Worm (Caenorhabditis elegans) whole organism, L3 larva: ENCODE measurements around the gene mpz-3.

Experiments used
- R02D3.7 ChIP-seq: fragments of 150-350 bp; optimal IDR thresholded peaks from 2 replicates; lab custom pipeline; 2014; ENCODE audit warnings: missing biosample characterization, missing genetic modification characterization
- ZK546.5 ChIP-seq: sonication (generic microtip); optimal IDR thresholded peaks from 2 replicates; lab custom pipeline; 2017; ENCODE audit warnings: missing biosample characterization, missing genetic modification characterization
- aly-2 ChIP-seq: fragments of 150-350 bp; optimal IDR thresholded peaks from 2 replicates; lab custom pipeline; 2014; ENCODE audit warnings: missing biosample characterization, missing genetic modification characterization
- ceh-16 ChIP-seq: sonication (generic microtip); optimal IDR thresholded peaks from 2 replicates; lab custom pipeline; 2017; ENCODE audit warnings: missing biosample characterization, missing genetic modification characterization
- ceh-28 ChIP-seq: fragments of 150-350 bp; optimal IDR thresholded peaks from 2 replicates; lab custom pipeline; 2014; ENCODE audit warnings: missing biosample characterization, missing genetic modification reagents, missing genetic modification characterization
- ceh-82 ChIP-seq: fragments of 150-350 bp; optimal IDR thresholded peaks from 2 replicates; lab custom pipeline; 2014; ENCODE audit warnings: missing biosample characterization, missing genetic modification characterization
- ceh-9 ChIP-seq: sonication (generic microtip); optimal IDR thresholded peaks from 2 replicates; lab custom pipeline; 2018; ENCODE audit warnings: missing biosample characterization, missing genetic modification characterization
- daf-12 ChIP-seq: fragments of 150-350 bp; optimal IDR thresholded peaks from 2 replicates; lab custom pipeline; 2014; ENCODE audit warnings: missing biosample characterization, missing genetic modification reagents, missing genetic modification characterization
- egl-27 ChIP-seq: sonication (generic microtip); optimal IDR thresholded peaks from 4 replicates; lab custom pipeline; 2017; ENCODE audit warnings: missing biosample characterization, missing genetic modification reagents, missing genetic modification characterization
- egl-5 ChIP-seq: fragments of 150-350 bp; optimal IDR thresholded peaks from 2 replicates; lab custom pipeline; 2017; ENCODE audit warnings: missing biosample characterization, missing genetic modification reagents, missing genetic modification characterization, inconsistent platforms
- elt-2 ChIP-seq: sonication (generic microtip); optimal IDR thresholded peaks from 2 replicates; lab custom pipeline; 2016; ENCODE audit warnings: missing genetic modification reagents, mild to moderate bottlenecking, missing genetic modification characterization, missing compliant biosample characterization
- elt-3 ChIP-seq, 3 experiments: fragments of 150-350 bp in 1 of 3; sonication (generic microtip) in 2 of 3; optimal IDR thresholded peaks; 2 replicates in 2 of 3; 4 replicates in 1 of 3; lab custom pipeline; 2014 to 2017; ENCODE audit warnings: missing biosample characterization in 3 of 3, missing genetic modification characterization in 3 of 3
- eor-1 ChIP-seq, 2 experiments: fragments of 150-350 bp; optimal IDR thresholded peaks; 2 replicates each; lab custom pipeline; 2014 to 2018; ENCODE audit warnings: missing biosample characterization in 2 of 2, missing genetic modification characterization in 2 of 2
- fkh-10 ChIP-seq: sonication (generic microtip); optimal IDR thresholded peaks from 2 replicates; lab custom pipeline; 2017; ENCODE audit warnings: missing biosample characterization, missing genetic modification reagents, missing genetic modification characterization
- fos-1 ChIP-seq: fragments of 150-350 bp; optimal IDR thresholded peaks from 2 replicates; lab custom pipeline; 2014; ENCODE audit warnings: missing biosample characterization, missing genetic modification characterization
- hmg-11 ChIP-seq: sonication (generic microtip); optimal IDR thresholded peaks from 2 replicates; lab custom pipeline; 2016; ENCODE audit warnings: missing genetic modification characterization, missing compliant biosample characterization
- jun-1 ChIP-seq: fragments of 150-350 bp; optimal IDR thresholded peaks from 2 replicates; lab custom pipeline; 2014; ENCODE audit warnings: missing biosample characterization, missing genetic modification reagents, missing genetic modification characterization
- lin-15B ChIP-seq: fragments of 150-350 bp; optimal IDR thresholded peaks from 2 replicates; lab custom pipeline; 2014; ENCODE audit warnings: missing biosample characterization, missing genetic modification characterization
- lin-39 ChIP-seq: fragments of 150-350 bp; optimal IDR thresholded peaks from 2 replicates; lab custom pipeline; 2018; ENCODE audit warnings: missing biosample characterization, missing genetic modification reagents, missing genetic modification characterization
- lsy-12 ChIP-seq: sonication (generic microtip); optimal IDR thresholded peaks from 2 replicates; lab custom pipeline; 2016; ENCODE audit warnings: mild to moderate bottlenecking, missing genetic modification characterization, missing compliant biosample characterization
- mdl-1 ChIP-seq: fragments of 150-350 bp; optimal IDR thresholded peaks from 2 replicates; lab custom pipeline; 2014; ENCODE audit warnings: missing biosample characterization, missing genetic modification characterization
- nfya-1 ChIP-seq: sonication (generic microtip); optimal IDR thresholded peaks from 2 replicates; lab custom pipeline; 2017; ENCODE audit warnings: missing genetic modification characterization, mild to moderate bottlenecking, missing compliant biosample characterization, antibody characterized with exemption, moderate library complexity; ENCODE audit not compliant: insufficient read depth
- nhr-11 ChIP-seq: fragments of 150-350 bp; optimal IDR thresholded peaks from 2 replicates; lab custom pipeline; 2014; ENCODE audit warnings: missing biosample characterization, missing genetic modification characterization
- nhr-12 ChIP-seq: fragments of 150-350 bp; optimal IDR thresholded peaks from 2 replicates; lab custom pipeline; 2014; ENCODE audit warnings: missing biosample characterization, missing genetic modification characterization
- nhr-23 ChIP-seq: fragments of 150-350 bp; optimal IDR thresholded peaks from 2 replicates; lab custom pipeline; 2014; ENCODE audit warnings: missing biosample characterization, missing genetic modification reagents, missing genetic modification characterization
- nhr-237 ChIP-seq: fragments of 150-350 bp; optimal IDR thresholded peaks from 2 replicates; lab custom pipeline; 2014; ENCODE audit warnings: missing biosample characterization, missing genetic modification characterization
- nhr-25 ChIP-seq: sonication (generic microtip); optimal IDR thresholded peaks from 2 replicates; lab custom pipeline; 2017; ENCODE audit warnings: missing biosample characterization, missing genetic modification characterization
- nhr-67 ChIP-seq: fragments of 150-350 bp; optimal IDR thresholded peaks from 2 replicates; lab custom pipeline; 2014; ENCODE audit warnings: missing biosample characterization, missing genetic modification characterization
- nhr-76 ChIP-seq: fragments of 150-350 bp; sonication (generic microtip); optimal IDR thresholded peaks from 5 replicates; lab custom pipeline; 2014; ENCODE audit warnings: missing biosample characterization, missing genetic modification characterization
- nhr-77 ChIP-seq: fragments of 150-350 bp; optimal IDR thresholded peaks from 2 replicates; lab custom pipeline; 2014; ENCODE audit warnings: missing biosample characterization, missing genetic modification characterization
- pha-4 ChIP-seq: fragments of 150-350 bp; optimal IDR thresholded peaks from 2 replicates; lab custom pipeline; 2014; ENCODE audit warnings: missing biosample characterization, missing genetic modification reagents, missing genetic modification characterization
- pqm-1 ChIP-seq: fragments of 150-350 bp; optimal IDR thresholded peaks from 2 replicates; lab custom pipeline; 2017; ENCODE audit warnings: missing biosample characterization, missing genetic modification characterization, inconsistent platforms
- skn-1 ChIP-seq: fragments of 150-350 bp; optimal IDR thresholded peaks from 2 replicates; lab custom pipeline; 2014; ENCODE audit warnings: missing biosample characterization, missing genetic modification characterization
- snpc-4 ChIP-seq: fragments of 150-350 bp; optimal IDR thresholded peaks from 2 replicates; lab custom pipeline; 2014; ENCODE audit warnings: missing biosample characterization, missing genetic modification characterization
- tbx-2 ChIP-seq: sonication (generic microtip); optimal IDR thresholded peaks from 2 replicates; lab custom pipeline; 2016; ENCODE audit warnings: mild to moderate bottlenecking, missing genetic modification characterization, missing compliant biosample characterization
- unc-39 ChIP-seq: sonication (generic microtip); optimal IDR thresholded peaks from 4 replicates; lab custom pipeline; 2017; ENCODE audit warnings: missing biosample characterization, missing genetic modification characterization
- unc-62 ChIP-seq: fragments of 150-350 bp; sonication (generic microtip); optimal IDR thresholded peaks from 4 replicates; lab custom pipeline; 2014; ENCODE audit warnings: missing biosample characterization, missing genetic modification reagents, missing genetic modification characterization
- zag-1 ChIP-seq: fragments of 150-350 bp; optimal IDR thresholded peaks from 2 replicates; lab custom pipeline; 2014; ENCODE audit warnings: missing biosample characterization, missing genetic modification characterization
- ztf-11 ChIP-seq: fragments of 150-350 bp; optimal IDR thresholded peaks from 2 replicates; lab custom pipeline; 2014; ENCODE audit warnings: missing biosample characterization, missing genetic modification characterization

Gene mpz-3

DNA sequence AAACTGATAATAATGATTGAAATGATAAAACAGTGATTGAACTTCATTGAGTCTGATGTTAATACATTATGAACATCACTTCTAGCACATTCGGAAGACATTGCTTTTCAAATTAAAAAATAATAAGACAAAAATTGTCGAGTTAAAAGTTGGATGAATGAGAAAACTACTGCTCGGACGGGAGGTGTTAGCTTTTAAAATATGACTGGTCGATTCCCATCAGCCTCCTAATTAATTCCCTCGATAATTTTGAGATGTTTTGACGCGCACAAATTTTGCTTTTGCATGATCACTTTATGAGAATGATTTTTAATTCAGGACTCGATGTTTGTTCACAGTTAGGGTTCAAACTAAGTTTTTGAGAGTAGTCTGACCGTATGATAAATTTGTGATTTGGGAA, 8.5 kb upstream of the mpz-3 start, which contains the start of gene sra-28:
Gene sra-28 (minus strand): TSS at position 101 of the 400 bp plus-strand sequence.
- no peak for TF ChIP-seq nhr-67 (tag; lab: Kevin White, UChicago)
- TF ChIP-seq egl-5 = no peak
- no peak for TF ChIP-seq jun-1 (tag; lab: Kevin White, UChicago)
- no peak for TF ChIP-seq ceh-82
- TF ChIP-seq skn-1 (tag; lab: Kevin White, UChicago) = no peak
- no peak for TF ChIP-seq egl-27 (tag; lab: Kevin White, UChicago)
- TF ChIP-seq ceh-16 (tag; lab: Kevin White, UChicago) = no peak
- TF ChIP-seq ztf-11 (tag; lab: Kevin White, UChicago) = no peak
- TF ChIP-seq unc-39 (tag; lab: Kevin White, UChicago) = no peak
- no peak for TF ChIP-seq nhr-11 (tag; lab: Kevin White, UChicago)
- no peak for TF ChIP-seq daf-12 (tag; lab: Kevin White, UChicago)
- TF ChIP-seq ceh-9 (tag; lab: Kevin White, UChicago) = no peak
- no peak for TF ChIP-seq nhr-12 (tag; lab: Kevin White, UChicago)

DNA sequence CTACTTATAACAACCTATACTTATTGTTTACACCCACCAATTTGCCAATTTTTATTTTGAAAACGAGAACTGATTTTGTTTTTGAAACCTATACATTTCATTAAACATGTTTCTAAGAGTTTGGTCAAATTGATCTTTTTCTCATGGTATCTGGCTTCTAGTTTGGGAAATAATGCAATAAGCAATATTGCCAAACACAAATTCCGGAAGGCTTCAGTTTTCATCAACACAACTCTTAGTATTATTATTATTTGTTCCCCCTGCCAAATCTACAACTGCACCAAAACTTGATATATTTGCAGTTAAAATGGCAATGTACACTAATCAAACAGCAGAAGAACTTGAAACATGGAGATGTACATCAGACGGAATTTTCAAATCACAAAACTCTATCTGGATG, 3.5 kb upstream of the mpz-3 start, which contains the start of gene sra-27:
Gene sra-27 (plus strand): TSS at position 301 of the 400 bp plus-strand sequence.
- TF ChIP-seq fos-1 (tag; lab: Kevin White, UChicago) (no peak), unc-62 (no peak), nhr-11 (tag; lab: Kevin White, UChicago) (no peak), ZK546.5 (tag; lab: Kevin White, UChicago) (no peak), jun-1 (tag; lab: Kevin White, UChicago) (no peak), mdl-1 (tag; lab: Kevin White, UChicago) (no peak), aly-2 (tag; lab: Kevin White, UChicago) (no peak), tbx-2 (no peak), zag-1 (tag; lab: Kevin White, UChicago) (no peak), nfya-1 (tag; lab: Kevin White, UChicago) (no peak), snpc-4 (tag; lab: Kevin White, UChicago) (no peak), hmg-11 (tag; lab: Kevin White, UChicago) (no peak), nhr-12 (tag; lab: Kevin White, UChicago) (no peak), fkh-10 (no peak)

DNA sequence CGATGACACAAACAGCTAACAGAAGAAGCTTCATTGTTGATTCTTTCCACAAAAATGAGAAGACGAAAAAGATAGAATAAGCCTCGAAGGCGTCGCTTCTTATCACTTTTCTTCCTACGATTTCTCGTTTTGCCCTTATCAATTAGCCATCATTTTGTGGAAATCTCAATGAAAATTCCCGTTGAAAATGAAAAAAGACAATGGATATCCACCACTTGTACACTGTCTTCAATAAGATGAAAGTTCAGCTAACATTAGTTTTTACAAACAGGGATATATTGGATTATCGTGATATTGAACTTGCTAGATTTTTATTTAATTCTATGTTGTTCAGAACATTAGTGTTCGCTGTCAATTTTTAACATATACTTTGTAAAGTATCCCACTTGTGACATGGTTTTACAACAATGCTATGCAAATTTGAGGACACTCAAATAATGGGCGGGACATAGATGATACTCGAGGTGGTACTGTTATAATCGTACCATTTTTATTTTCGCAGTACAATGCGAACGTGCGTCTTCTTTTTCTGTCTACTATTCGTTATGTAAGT, 1.5 kb upstream of the mpz-3 start, which contains the start of the genes F18C5.5 and F18C5.9:
Gene F18C5.5 (minus strand): TSS at position 101 of the 553 bp plus-strand sequence.
Gene F18C5.9 (plus strand): TSS at position 503 of the 553 bp plus-strand sequence.
- no peak for TF ChIP-seq elt-3 (tag; optimal IDR thresholded peaks at IDR 0.05; lab: Kevin White, UChicago)
- no peak for TF ChIP-seq nhr-76 (tag; lab: Kevin White, UChicago)
- no peak for TF ChIP-seq mdl-1 (tag; lab: Kevin White, UChicago)
- TF ChIP-seq fos-1 (tag; lab: Kevin White, UChicago) = no peak
- TF ChIP-seq nhr-23 = no peak
- TF ChIP-seq lsy-12 (tag; lab: Kevin White, UChicago) = no peak
- no peak for TF ChIP-seq pha-4 (tag; lab: Kevin White, UChicago)
- TF ChIP-seq nhr-237 (tag; lab: Kevin White, UChicago) = no peak
- TF ChIP-seq hmg-11 (tag; lab: Kevin White, UChicago) = no peak
- no peak for TF ChIP-seq R02D3.7 (tag; lab: Kevin White, UChicago)
- TF ChIP-seq pqm-1 (tag; lab: Kevin White, UChicago) = no peak
- TF ChIP-seq ceh-9 (tag; lab: Kevin White, UChicago) = no peak
- no peak for TF ChIP-seq nhr-67 (tag; lab: Kevin White, UChicago)

DNA sequence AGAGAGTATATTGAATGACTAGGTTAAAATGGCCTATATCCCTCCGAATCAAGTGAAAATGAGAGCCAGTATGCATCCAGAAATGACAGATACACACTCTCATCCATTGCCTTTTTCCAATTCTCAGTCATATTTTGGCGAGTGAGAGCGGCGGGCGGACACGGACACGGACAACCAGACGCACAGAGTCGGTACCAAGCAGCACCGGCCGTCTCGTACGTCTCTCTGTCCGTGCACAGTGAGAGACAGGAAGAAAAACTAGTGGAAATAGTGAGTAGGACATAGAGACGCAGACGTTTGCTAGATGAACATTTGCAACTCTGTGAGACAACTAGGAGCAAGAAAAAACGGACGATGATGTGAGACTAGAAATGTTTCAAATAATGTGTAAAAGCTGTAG, 2.0 kb downstream of the mpz-3 start:
- no peak for TF ChIP-seq lsy-12 (tag; lab: Kevin White, UChicago)
- no peak for TF ChIP-seq zag-1 (tag; lab: Kevin White, UChicago)
- TF ChIP-seq hmg-11 (tag; lab: Kevin White, UChicago) = peak; percentile 55
- TF ChIP-seq ZK546.5 (tag; lab: Kevin White, UChicago) = no peak
- TF ChIP-seq nfya-1 (tag; lab: Kevin White, UChicago) = peak; percentile 55
- peak; percentile 16 for TF ChIP-seq lin-15B
- TF ChIP-seq ztf-11 (tag; lab: Kevin White, UChicago) = no peak
- TF ChIP-seq lin-39 = peak; percentile 70
- TF ChIP-seq ceh-16 (tag; lab: Kevin White, UChicago) = no peak
- TF ChIP-seq nhr-23 = no peak
- no peak for TF ChIP-seq unc-62
- TF ChIP-seq egl-27 (tag; lab: Kevin White, UChicago) = no peak
- peak; percentile 67 for TF ChIP-seq snpc-4 (tag; lab: Kevin White, UChicago)
- no peak for TF ChIP-seq nhr-25 (tag; lab: Kevin White, UChicago)
- TF ChIP-seq eor-1 (tag; optimal IDR thresholded peaks at IDR 0.05; lab: Kevin White, UChicago) = no peak
- no peak for TF ChIP-seq nhr-11 (tag; lab: Kevin White, UChicago)
- TF ChIP-seq nhr-67 (tag; lab: Kevin White, UChicago) = no peak
- no peak for TF ChIP-seq nhr-12 (tag; lab: Kevin White, UChicago)
- TF ChIP-seq nhr-77 (tag; lab: Kevin White, UChicago) = no peak
- TF ChIP-seq elt-2 (tag; lab: Kevin White, UChicago) = peak; percentile 3
- TF ChIP-seq ceh-28 = peak; percentile 21
- TF ChIP-seq, all 47 proteins: peak for 7
